Worm (Caenorhabditis elegans): Measurements from ENCODE around the gene EEED8.2.

DNA sequence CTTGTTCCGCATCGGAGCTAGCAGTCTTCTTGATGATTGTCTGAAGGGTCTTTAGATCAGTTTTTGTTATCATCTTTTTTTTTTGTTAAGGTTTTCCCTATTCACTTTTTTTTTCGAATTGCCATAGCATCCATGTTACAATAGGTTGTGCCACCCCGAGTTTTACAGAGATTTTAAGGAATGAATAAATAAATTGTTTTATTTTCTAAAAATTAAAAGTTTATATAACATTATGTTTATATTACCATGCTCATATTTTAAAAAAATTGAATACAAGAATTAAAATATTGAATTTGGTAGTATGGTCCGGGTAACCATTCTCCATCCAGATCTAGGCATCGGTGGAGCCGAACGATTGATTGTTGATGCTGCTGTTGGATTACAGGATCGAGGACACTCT is 41.5 kb upstream of the EEED8.2 start, which contains the start of gene algn-2:
- no peak for TF ChIP-seq klf-2 (GFP tag; conservative IDR thresholded peaks at IDR 0.05)
- no peak for TF ChIP-seq med-1 (GFP tag; optimal IDR thresholded peaks at IDR 0.05; ENCODE audit: insufficient read depth)
- no peak for TF ChIP-seq cog-1 (tag; optimal IDR thresholded peaks at IDR 0.05)
- TF ChIP-seq ztf-29 (GFP tag; IDR thresholded peaks at IDR 0.05) = no peak
- TF ChIP-seq flt-1 (GFP tag; IDR thresholded peaks at IDR 0.05) = no peak

Data from whole organism, midembryonic.